Fruit fly (Drosophila melanogaster) whole organism: ENCODE data around the gene Npc2b.

Experiments used
- CG8478 ChIP-seq: fragments of >200 bp; optimal IDR thresholded peaks from 2 replicates; lab custom pipeline; 2018; ENCODE audit warnings: inconsistent platforms
- Dll ChIP-seq: fragments of >200 bp; optimal IDR thresholded peaks from 2 replicates; lab custom pipeline; 2017
- EcR ChIP-seq, 2 experiments: fragments of >200 bp; optimal IDR thresholded peaks; 2 replicates each; lab custom pipeline; 2017; ENCODE audit warnings: missing biosample characterization in 2 of 2, missing genetic modification characterization in 2 of 2, missing genetic modification reagents in 2 of 2
- pan ChIP-seq: fragments of >200 bp; optimal IDR thresholded peaks from 2 replicates; lab custom pipeline; 2017
- psq ChIP-seq: fragments of >200 bp; optimal IDR thresholded peaks from 2 replicates; lab custom pipeline; 2017
- usp ChIP-seq: fragments of >200 bp; optimal IDR thresholded peaks from 2 replicates; lab custom pipeline; 2017; ENCODE audit warnings: missing biosample characterization, missing genetic modification characterization, mixed read lengths

Gene Npc2b

DNA sequence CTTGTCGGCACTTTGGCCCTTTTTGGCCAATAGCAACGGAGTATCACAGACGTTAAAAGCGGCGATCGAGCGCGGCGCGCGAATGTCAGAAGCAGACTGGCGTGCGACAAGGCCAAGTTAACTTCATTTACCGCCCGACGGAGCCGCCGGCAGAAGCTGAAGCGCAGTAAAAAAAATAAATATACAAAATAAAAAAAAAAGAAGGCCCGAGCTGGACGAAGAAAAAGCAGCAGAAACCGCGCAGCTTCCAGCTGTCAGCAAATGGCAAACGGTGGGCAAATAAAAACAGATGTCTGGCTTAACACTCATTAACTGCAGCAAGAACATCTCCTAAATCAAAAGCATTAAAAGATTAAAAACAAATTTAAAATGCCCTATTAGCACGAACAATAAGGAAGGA lies 42.7 kb downstream of the Npc2b start, which contains the start of gene CG14356:
TSS of gene CG14356 (minus strand) at position 101 of the 400 bp plus-strand sequence.
- TF ChIP-seq psq (lab: Kevin White, UChicago) (no peak), pan (lab: Kevin White, UChicago) (no peak), usp (GFP tag; lab: Kevin White, UChicago) (no peak), Dll (lab: Kevin White, UChicago) (no peak), CG8478 (lab: Kevin White, UChicago) (no peak), EcR (GFP tag; optimal IDR thresholded peaks at IDR 0.05; lab: Kevin White, UChicago) (no peak)

DNA sequence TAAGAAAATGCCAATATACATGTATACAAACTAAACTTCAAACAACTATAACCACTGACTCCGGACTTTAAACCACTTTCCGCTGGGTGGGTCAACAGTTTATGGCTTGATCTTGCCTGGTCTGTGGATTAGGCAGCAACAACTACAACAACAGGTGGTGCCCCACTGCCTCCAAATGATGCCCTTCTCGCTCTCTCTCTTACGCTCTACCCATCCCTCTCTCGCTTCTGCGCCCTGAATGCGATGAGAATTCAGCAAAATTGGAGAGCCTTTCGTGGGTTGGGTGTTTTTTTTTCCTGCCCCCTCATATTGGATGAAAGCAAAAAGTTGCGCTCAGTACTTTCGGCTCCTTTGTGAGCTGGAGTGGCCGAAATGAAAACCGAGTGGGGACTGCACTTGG lies 51.6 kb downstream of the Npc2b start:
- TF ChIP-seq Dll (lab: Kevin White, UChicago), result no peak
- TF ChIP-seq CG8478 (lab: Kevin White, UChicago), result no peak
- TF ChIP-seq psq (lab: Kevin White, UChicago), result no peak
- TF ChIP-seq pan (lab: Kevin White, UChicago), result no peak
- TF ChIP-seq usp (GFP tag; lab: Kevin White, UChicago), result no peak
- no peak for TF ChIP-seq EcR (GFP tag; optimal IDR thresholded peaks at IDR 0.05; lab: Kevin White, UChicago)
